Worm (Caenorhabditis elegans) whole organism, L4/young adult: Measurements from ENCODE around the gene T16G1.6.

Experiments
- W03F9.2 ChIP-seq: fragments of 150-350 bp; optimal IDR thresholded peaks from 2 replicates; lab custom pipeline; 2014; ENCODE audit warnings: missing biosample characterization, missing genetic modification characterization
- dao-5 ChIP-seq: sonication (generic microtip); optimal IDR thresholded peaks from 2 replicates; lab custom pipeline; 2016; ENCODE audit warnings: missing genotype, missing genetic modification characterization, moderate library complexity, missing compliant biosample characterization

ce11 chrV:12944775-12945174 lies 7.8 kb upstream of the T16G1.6 start, which contains the start of gene grl-2:
- no peak for TF ChIP-seq dao-5 (tag; lab: Kevin White, UChicago)
- no peak for TF ChIP-seq W03F9.2 (tag; lab: Kevin White, UChicago)
